Worm (Caenorhabditis elegans): ENCODE data around the gene eat-17.

DNA sequence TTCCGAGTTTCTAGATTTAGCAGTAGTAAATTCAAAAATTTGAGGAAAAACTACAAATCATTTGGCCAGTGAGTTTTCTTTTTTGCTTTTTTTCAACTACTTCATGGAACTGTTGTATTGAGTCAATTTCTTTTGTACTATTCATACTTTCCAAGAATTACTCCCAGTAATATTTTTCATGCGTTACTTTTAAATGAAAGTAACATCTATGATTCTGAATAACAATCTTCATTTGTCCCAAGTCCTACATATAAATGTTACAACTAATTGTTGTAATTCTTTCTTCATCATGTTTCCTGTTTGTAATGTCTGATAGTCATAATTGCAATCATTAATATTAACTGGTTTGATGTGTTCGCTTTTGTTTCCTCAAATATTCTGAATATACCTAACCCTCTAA is 27.0 kb upstream of the eat-17 start:
- TF ChIP-seq hlh-26 (GFP tag; conservative IDR thresholded peaks at IDR 0.05), result no peak
- TF ChIP-seq ets-4 (GFP tag; optimal IDR thresholded peaks at IDR 0.05), result no peak
- no peak for TF ChIP-seq ztf-6 (GFP tag; IDR thresholded peaks at IDR 0.05)
- no peak for TF ChIP-seq ama-1 (optimal IDR thresholded peaks at IDR 0.05)
- TF ChIP-seq ama-1 (GFP tag; optimal IDR thresholded peaks at IDR 0.05), result no peak
- no peak for TF ChIP-seq egl-18 (GFP tag; IDR thresholded peaks at IDR 0.05)
- no peak for TF ChIP-seq T07F8.4 (tag; optimal IDR thresholded peaks at IDR 0.05)
- no peak for TF ChIP-seq Y53F4B.3 (GFP tag; IDR thresholded peaks at IDR 0.05)
- no peak for TF ChIP-seq snpc-1.3 (tag; optimal IDR thresholded peaks at IDR 0.05; ENCODE audit: insufficient read depth)
- TF ChIP-seq F52B5.7 (tag; optimal IDR thresholded peaks at IDR 0.05), result no peak
- no peak for TF ChIP-seq snpc-4 (GFP tag; optimal IDR thresholded peaks at IDR 0.05)
- no peak for TF ChIP-seq snpc-4 (tag; optimal IDR thresholded peaks at IDR 0.05)
